Fruit fly (Drosophila melanogaster) whole organism, embryonic: ENCODE results near the gene CG3703.
A peak's percentile ranks its signal among the peaks of the same experiment; 100 is the strongest.

Experiments
- Atf-2 ChIP-seq: fragments of 200-800 bp; sonication (Bioruptor generic); optimal IDR thresholded peaks from 2 replicates; lab custom pipeline; 2016; ENCODE audit warnings: missing biosample characterization, missing genetic modification characterization
- B-H2 ChIP-seq: fragments of 200-800 bp; sonication (Bioruptor generic); optimal IDR thresholded peaks from 2 replicates; lab custom pipeline; 2018; ENCODE audit warnings: missing biosample characterization, mild to moderate bottlenecking, missing genetic modification characterization
- CG10979 ChIP-seq: fragments of 200-800 bp; sonication (Bioruptor generic); optimal IDR thresholded peaks from 2 replicates; lab custom pipeline; 2018; ENCODE audit warnings: missing biosample characterization, mild to moderate bottlenecking, missing genetic modification characterization, moderate library complexity
- CG11504 ChIP-seq: fragments of 200-800 bp; sonication (Bioruptor generic); optimal IDR thresholded peaks from 3 replicates; lab custom pipeline; 2019; ENCODE audit warnings: missing biosample characterization, mild to moderate bottlenecking, missing genetic modification characterization, moderate library complexity
- CG12071 ChIP-seq: fragments of 200-800 bp; sonication (Bioruptor generic); optimal IDR thresholded peaks from 3 replicates; lab custom pipeline; 2018; ENCODE audit warnings: missing biosample characterization, mild to moderate bottlenecking, missing genetic modification characterization
- CG12155 ChIP-seq: fragments of 200-800 bp; sonication (Bioruptor generic); optimal IDR thresholded peaks from 3 replicates; lab custom pipeline; 2016; ENCODE audit warnings: missing biosample characterization, missing genetic modification characterization
- CG13894 ChIP-seq: fragments of 200-800 bp; sonication (Bioruptor generic); optimal IDR thresholded peaks from 3 replicates; lab custom pipeline; 2018; ENCODE audit warnings: missing biosample characterization, mild to moderate bottlenecking, missing genetic modification characterization, moderate library complexity
- CG15696 ChIP-seq: fragments of 200-800 bp; sonication (Bioruptor generic); optimal IDR thresholded peaks from 2 replicates; lab custom pipeline; 2019; ENCODE audit warnings: missing biosample characterization, mild to moderate bottlenecking, missing genetic modification characterization, moderate library complexity
- CG17612 ChIP-seq: fragments of 200-800 bp; sonication (Bioruptor generic); IDR thresholded peaks from 2 replicates; pipeline ENCODE4 v1.3.6; 2022; ENCODE audit warnings: missing biosample characterization, missing genetic modification characterization
- CG30431 ChIP-seq: fragments of 200-800 bp; sonication (Bioruptor generic); optimal IDR thresholded peaks from 2 replicates; lab custom pipeline; 2017; ENCODE audit warnings: missing biosample characterization, missing genetic modification characterization
- CG33213 ChIP-seq: fragments of 200-800 bp; sonication (Bioruptor generic); optimal IDR thresholded peaks from 3 replicates; lab custom pipeline; 2016; ENCODE audit warnings: missing biosample characterization, missing genetic modification characterization
- CG3847 ChIP-seq: fragments of 200-800 bp; sonication (Bioruptor generic); IDR thresholded peaks from 2 replicates; pipeline ENCODE4 v1.3.6; 2022; ENCODE audit warnings: missing biosample characterization, missing genetic modification characterization
- CG42726 ChIP-seq: fragments of 200-800 bp; sonication (Bioruptor generic); IDR thresholded peaks from 2 replicates; pipeline ENCODE4 v1.3.6; 2022; ENCODE audit warnings: missing biosample characterization, missing genetic modification characterization; ENCODE audit not compliant: partially characterized antibody
- CG4360 ChIP-seq: fragments of 200-800 bp; sonication (Bioruptor generic); IDR thresholded peaks from 2 replicates; pipeline ENCODE4 v1.3.6; 2022; ENCODE audit warnings: missing biosample characterization, missing genetic modification characterization
- CG4424 ChIP-seq: fragments of 200-800 bp; sonication (Bioruptor generic); optimal IDR thresholded peaks from 3 replicates; lab custom pipeline; 2016; ENCODE audit warnings: missing biosample characterization, missing genetic modification characterization
- CG7839 ChIP-seq: fragments of 200-800 bp; sonication (Bioruptor generic); optimal IDR thresholded peaks from 3 replicates; lab custom pipeline; 2018; ENCODE audit warnings: missing biosample characterization, mild to moderate bottlenecking, missing genetic modification characterization, moderate library complexity
- CG7963 ChIP-seq: fragments of 200-800 bp; sonication (Bioruptor generic); IDR thresholded peaks from 3 replicates; pipeline ENCODE4 v1.3.6; 2022; ENCODE audit warnings: missing biosample characterization, missing genetic modification characterization; ENCODE audit not compliant: partially characterized antibody
- CG7987 ChIP-seq: fragments of 200-800 bp; sonication (Bioruptor generic); optimal IDR thresholded peaks from 2 replicates; lab custom pipeline; 2018; ENCODE audit warnings: missing biosample characterization, mild to moderate bottlenecking, missing genetic modification characterization, moderate library complexity
- CG8924 ChIP-seq: fragments of 200-800 bp; optimal IDR thresholded peaks from 3 replicates; lab custom pipeline; 2019; ENCODE audit warnings: missing biosample characterization, mild to moderate bottlenecking, missing genetic modification characterization, moderate library complexity
- CG9817 ChIP-seq: fragments of 200-800 bp; sonication (Bioruptor generic); optimal IDR thresholded peaks from 2 replicates; lab custom pipeline; 2018; ENCODE audit warnings: missing biosample characterization, mild to moderate bottlenecking, missing genetic modification characterization, moderate library complexity
- Dad ChIP-seq: fragments of 200-800 bp; sonication (Bioruptor generic); optimal IDR thresholded peaks from 3 replicates; lab custom pipeline; 2016; ENCODE audit warnings: missing biosample characterization, missing genetic modification characterization
- Dip3 ChIP-seq: fragments of 200-800 bp; sonication (Bioruptor generic); optimal IDR thresholded peaks from 3 replicates; lab custom pipeline; 2016; ENCODE audit warnings: missing biosample characterization, missing genetic modification characterization
- E2f2 ChIP-seq: fragments of 200-800 bp; sonication (Bioruptor generic); IDR thresholded peaks from 2 replicates; pipeline ENCODE4 v1.3.6; 2022; ENCODE audit warnings: missing biosample characterization, missing genetic modification characterization
- H15 ChIP-seq: fragments of 200-800 bp; sonication (Bioruptor generic); IDR thresholded peaks from 3 replicates; pipeline ENCODE4 v1.3.6; 2022; ENCODE audit warnings: missing biosample characterization, missing genetic modification characterization
- HLH3B ChIP-seq: fragments of 200-800 bp; sonication (Bioruptor generic); IDR thresholded peaks from 2 replicates; pipeline ENCODE4 v1.3.6; 2022; ENCODE audit warnings: missing biosample characterization, missing genetic modification characterization
- HLH4C ChIP-seq: fragments of 200-800 bp; sonication (Bioruptor generic); IDR thresholded peaks from 3 replicates; pipeline ENCODE4 v1.3.6; 2022; ENCODE audit warnings: missing biosample characterization, missing genetic modification characterization; ENCODE audit not compliant: partially characterized antibody
- Max ChIP-seq: fragments of 200-800 bp; sonication (Bioruptor generic); optimal IDR thresholded peaks from 2 replicates; lab custom pipeline; 2016; ENCODE audit warnings: missing biosample characterization, mild to moderate bottlenecking, missing genetic modification characterization
- NFAT ChIP-seq: fragments of 200-800 bp; sonication (Bioruptor generic); IDR thresholded peaks from 2 replicates; pipeline ENCODE4 v1.3.6; 2022; ENCODE audit warnings: missing biosample characterization, missing genetic modification characterization
- Nf-YB ChIP-seq: fragments of 200-800 bp; sonication (Bioruptor generic); optimal IDR thresholded peaks from 3 replicates; lab custom pipeline; 2019; ENCODE audit warnings: missing biosample characterization, mild to moderate bottlenecking, missing genetic modification characterization, moderate library complexity
- Optix ChIP-seq: fragments of 200-800 bp; sonication (Bioruptor generic); IDR thresholded peaks from 3 replicates; pipeline ENCODE4 v1.3.6; 2022; ENCODE audit warnings: missing biosample characterization, missing genetic modification characterization
- Spps ChIP-seq: fragments of 200-800 bp; sonication (Bioruptor generic); optimal IDR thresholded peaks from 2 replicates; lab custom pipeline; 2018; ENCODE audit warnings: missing biosample characterization, mild to moderate bottlenecking, missing genetic modification characterization
- br ChIP-seq: fragments of >200 bp; optimal IDR thresholded peaks from 2 replicates; lab custom pipeline; 2017
- corto ChIP-seq: fragments of 200-800 bp; sonication (Bioruptor generic); optimal IDR thresholded peaks from 2 replicates; lab custom pipeline; 2016; ENCODE audit warnings: missing biosample characterization, mild to moderate bottlenecking, missing genetic modification characterization, moderate library complexity
- crc ChIP-seq: fragments of 200-800 bp; sonication (Bioruptor generic); optimal IDR thresholded peaks from 2 replicates; lab custom pipeline; 2016; ENCODE audit warnings: missing biosample characterization, missing genetic modification characterization
- disco-r ChIP-seq: fragments of 200-800 bp; sonication (Bioruptor generic); optimal IDR thresholded peaks from 2 replicates; lab custom pipeline; 2016; ENCODE audit warnings: missing biosample characterization, missing genetic modification characterization
- dpn ChIP-seq, 2 experiments: fragments of 200-800 bp; sonication (Bioruptor generic); optimal IDR thresholded peaks; 3 replicates each; lab custom pipeline; 2016; ENCODE audit warnings: missing biosample characterization in 2 of 2, missing genetic modification characterization in 2 of 2
- fd96Cb ChIP-seq: fragments of 200-800 bp; sonication (Bioruptor generic); optimal IDR thresholded peaks from 2 replicates; lab custom pipeline; 2018; ENCODE audit warnings: missing biosample characterization, mild to moderate bottlenecking, missing genetic modification characterization, moderate library complexity
- gsb ChIP-seq: fragments of 200-800 bp; sonication (Bioruptor generic); IDR thresholded peaks from 2 replicates; pipeline ENCODE4 v1.3.6; 2022; ENCODE audit warnings: missing biosample characterization, missing genetic modification characterization
- gsb-n ChIP-seq: fragments of 200-800 bp; sonication (Bioruptor generic); optimal IDR thresholded peaks from 3 replicates; lab custom pipeline; 2018; ENCODE audit warnings: missing biosample characterization, mild to moderate bottlenecking, missing genetic modification characterization
- jing ChIP-seq: fragments of 200-800 bp; sonication (Bioruptor generic); optimal IDR thresholded peaks from 2 replicates; lab custom pipeline; 2018; ENCODE audit warnings: missing biosample characterization, mild to moderate bottlenecking, missing genetic modification characterization
- lov ChIP-seq, 2 experiments: fragments of 200-800 bp in 1 of 2; fragments of >200 bp in 1 of 2; sonication (Bioruptor generic) in 1 of 2; IDR thresholded peaks in 1 of 2; optimal IDR thresholded peaks in 1 of 2; 2 replicates in 1 of 2; 3 replicates in 1 of 2; pipeline versions ENCODE4 v1.3.6 to Lab custom; 2017 to 2022; ENCODE audit warnings: missing biosample characterization in 1 of 2, missing genetic modification characterization in 1 of 2
- maf-S ChIP-seq: fragments of 200-800 bp; sonication (Bioruptor generic); optimal IDR thresholded peaks from 2 replicates; lab custom pipeline; 2016; ENCODE audit warnings: missing biosample characterization, missing genetic modification characterization
- odd ChIP-seq: fragments of 200-800 bp; sonication (Bioruptor generic); optimal IDR thresholded peaks from 2 replicates; lab custom pipeline; 2017; ENCODE audit warnings: missing biosample characterization, mild to moderate bottlenecking, missing genetic modification characterization
- onecut ChIP-seq: fragments of 200-800 bp; sonication (Bioruptor generic); IDR thresholded peaks from 2 replicates; pipeline ENCODE4 v1.3.6; 2022; ENCODE audit warnings: missing biosample characterization, missing genetic modification characterization
- prd ChIP-seq, 3 experiments: fragments of >200 bp in 2 of 3; fragments of 200-800 bp in 1 of 3; sonication (Bioruptor generic) in 1 of 3; optimal IDR thresholded peaks in 2 of 3; IDR thresholded peaks in 1 of 3; 2 replicates in 2 of 3; 3 replicates in 1 of 3; pipeline versions ENCODE4 v1.3.6 to Lab custom; 2017 to 2022; ENCODE audit warnings: missing biosample characterization in 1 of 3, missing genetic modification characterization in 1 of 3
- sens ChIP-seq: fragments of 200-800 bp; sonication (Bioruptor generic); peaks from one replicate; lab custom pipeline; 2016; ENCODE audit warnings: missing biosample characterization, missing genetic modification characterization
- trem ChIP-seq: fragments of 200-800 bp; optimal IDR thresholded peaks from 3 replicates; lab custom pipeline; 2019; ENCODE audit warnings: missing biosample characterization, mild to moderate bottlenecking, missing genetic modification characterization, moderate library complexity
- tx ChIP-seq: fragments of 200-800 bp; sonication (Bioruptor generic); optimal IDR thresholded peaks from 2 replicates; lab custom pipeline; 2016; ENCODE audit warnings: missing biosample characterization, missing genetic modification characterization
- vnd ChIP-seq: fragments of 200-800 bp; sonication (Bioruptor generic); IDR thresholded peaks from 3 replicates; pipeline ENCODE4 v1.3.6; 2022; ENCODE audit warnings: missing biosample characterization, missing genetic modification characterization; ENCODE audit not compliant: partially characterized antibody

Gene CG3703

dm6 chrX:947450-948284, 2.1 kb upstream of the CG3703 start, which contains the start of gene CG3699 (continued):
- no peak for TF ChIP-seq HLH3B
- no peak for TF ChIP-seq CG7963 (GFP tag; lab: Robert Waterston, UW)
- TF ChIP-seq odd, result no peak
- TF ChIP-seq crc (GFP tag; lab: Kevin White, UChicago), result no peak
- TF ChIP-seq CG7987, result no peak
- no peak for TF ChIP-seq prd (optimal IDR thresholded peaks at IDR 0.05; lab: Kevin White, UChicago)
- TF ChIP-seq prd (GFP tag; IDR thresholded peaks at IDR 0.05; lab: Robert Waterston, UW), result 0 out of 3 replicates have a peak, but pooled peaks have one; percentile 33
- TF ChIP-seq Max (GFP tag; lab: Kevin White, UChicago), result no peak
- TF ChIP-seq CG7839 (tag; lab: Kevin White, UChicago), result peak; percentile 70
- no peak for TF ChIP-seq B-H2 (GFP tag; lab: Kevin White, UChicago)
- TF ChIP-seq CG10979 (tag; lab: Kevin White, UChicago), result peak; percentile 2
- no peak for TF ChIP-seq CG4360 (GFP tag; lab: Robert Waterston, UW)
- peak; percentile 66 for TF ChIP-seq CG11504 (tag; lab: Kevin White, UChicago)
- no peak for TF ChIP-seq CG12071 (GFP tag; lab: Kevin White, UChicago)
- TF ChIP-seq tx (GFP tag; lab: Kevin White, UChicago), result no peak
- no peak for TF ChIP-seq lov (optimal IDR thresholded peaks at IDR 0.05; lab: Kevin White, UChicago)
- TF ChIP-seq lov (GFP tag; IDR thresholded peaks at IDR 0.05; lab: Robert Waterston, UW), result no peak
- TF ChIP-seq gsb-n (tag; lab: Kevin White, UChicago), result no peak
- no peak for TF ChIP-seq br
- no peak for TF ChIP-seq Optix (GFP tag; lab: Robert Waterston, UW)
- TF ChIP-seq CG17612 (GFP tag; lab: Robert Waterston, UW), result no peak
- no peak for TF ChIP-seq CG42726 (GFP tag; lab: Robert Waterston, UW)
- peak; percentile 30 to 33 for TF ChIP-seq dpn (GFP tag; optimal IDR thresholded peaks at IDR 0.05; lab: Kevin White, UChicago)
- no peak for TF ChIP-seq Dip3
- TF ChIP-seq E2f2, result no peak
- no peak for TF ChIP-seq onecut (GFP tag; lab: Robert Waterston, UW)
- TF ChIP-seq HLH4C (GFP tag; lab: Robert Waterston, UW), result no peak
- no peak for TF ChIP-seq jing (GFP tag; lab: Kevin White, UChicago)
- no peak for TF ChIP-seq CG33213 (GFP tag; lab: Kevin White, UChicago)
- no peak for TF ChIP-seq maf-S (GFP tag; lab: Kevin White, UChicago)
- TF ChIP-seq corto (GFP tag; lab: Kevin White, UChicago), result no peak
- TF ChIP-seq vnd (GFP tag; lab: Robert Waterston, UW), result no peak
- TF ChIP-seq CG3847 (GFP tag; lab: Robert Waterston, UW), result 0 out of 2 replicates have a peak, but pooled peaks have one; percentile 6
- TF ChIP-seq CG13894, result peak; percentile 30
- TF ChIP-seq CG4424 (GFP tag; lab: Kevin White, UChicago), result peak; percentile 38
- no peak for TF ChIP-seq NFAT (GFP tag; lab: Robert Waterston, UW)
- no peak for TF ChIP-seq CG30431
- no peak for TF ChIP-seq H15 (GFP tag; lab: Robert Waterston, UW)
- TF ChIP-seq sens (GFP tag; lab: Kevin White, UChicago), result peak; percentile 58
- peak; percentile 51 for TF ChIP-seq CG8924 (tag; lab: Kevin White, UChicago)
- no peak for TF ChIP-seq trem
- TF ChIP-seq Spps (tag; lab: Kevin White, UChicago), result no peak
- no peak for TF ChIP-seq Dad (GFP tag; lab: Kevin White, UChicago)
- TF ChIP-seq CG15696 (tag; lab: Kevin White, UChicago), result no peak
- TF ChIP-seq CG12155 (GFP tag; lab: Kevin White, UChicago), result peak; percentile 35
- TF ChIP-seq fd96Cb (tag; lab: Kevin White, UChicago), result peak; percentile 15
- TF ChIP-seq Atf-2, result no peak
- TF ChIP-seq Nf-YB (GFP tag; lab: Kevin White, UChicago), result peak; percentile 11
- TF ChIP-seq disco-r (GFP tag; lab: Kevin White, UChicago), result no peak
- peak; percentile 35 for TF ChIP-seq CG9817 (tag; lab: Kevin White, UChicago)
- no peak for TF ChIP-seq gsb
